Fruit fly (Drosophila melanogaster) ovary, adult (tissue): ENCODE data around the gene CG18789.

Experiments used
- CG17801 ChIP-seq: fragments of 200-800 bp; optimal IDR thresholded peaks from 2 replicates; lab custom pipeline; 2019; ENCODE audit warnings: missing biosample characterization, mild to moderate bottlenecking, missing genetic modification characterization, moderate library complexity; ENCODE audit not compliant: partially characterized antibody

Gene CG18789

DNA sequence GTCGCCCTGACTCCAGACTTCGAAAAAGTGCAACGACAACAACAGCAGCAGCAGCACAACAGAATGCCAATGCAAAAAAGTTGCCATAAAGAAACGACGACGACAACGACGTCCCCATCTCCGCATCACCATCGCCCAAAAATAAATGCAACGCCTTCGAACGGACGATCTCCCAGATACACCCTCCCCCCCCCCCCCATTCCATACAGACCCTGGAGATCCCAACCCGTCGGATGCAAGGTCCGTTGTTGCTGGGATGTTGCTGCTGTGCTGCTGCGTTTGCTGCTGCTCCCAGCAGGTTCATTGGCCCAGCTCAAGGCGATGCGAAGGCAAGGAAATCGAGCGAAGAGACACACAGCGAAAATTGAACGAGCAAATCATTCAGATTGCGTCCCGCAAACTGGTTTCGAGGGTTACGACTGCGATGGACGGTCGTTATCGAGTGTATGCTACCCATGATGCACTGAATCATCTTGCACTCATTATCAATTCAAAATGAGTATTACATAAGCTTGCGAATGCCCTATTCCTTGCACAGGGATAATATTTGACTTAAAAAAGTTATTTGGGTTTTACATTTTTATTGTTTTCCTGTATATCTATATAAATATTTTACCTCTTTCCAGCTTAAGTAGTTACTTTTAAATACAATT, 18.6 kb upstream of the CG18789 start:
- no peak for TF ChIP-seq CG17801 (GFP tag; lab: Kevin White, UChicago)

DNA sequence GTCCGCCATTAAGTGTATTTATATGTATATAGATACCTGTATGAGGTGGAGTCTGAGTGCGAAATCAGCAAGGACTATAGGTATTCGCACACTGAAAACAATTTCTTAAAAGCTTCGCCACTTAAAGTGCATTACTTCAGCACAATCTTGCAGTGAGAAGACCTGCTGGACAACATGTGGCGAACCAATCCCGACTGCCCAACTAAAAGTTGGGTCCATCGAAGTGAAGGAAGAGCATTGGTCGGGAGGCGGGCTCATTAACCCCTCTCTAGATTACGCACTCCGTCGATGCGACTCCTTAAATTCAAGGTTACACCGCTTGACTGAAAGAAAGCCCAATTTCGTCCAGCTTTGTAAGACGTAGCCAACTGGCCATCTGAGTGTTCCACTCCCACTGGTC, 18.0 kb upstream of the CG18789 start:
- TF ChIP-seq CG17801 (GFP tag; lab: Kevin White, UChicago) = no peak

DNA sequence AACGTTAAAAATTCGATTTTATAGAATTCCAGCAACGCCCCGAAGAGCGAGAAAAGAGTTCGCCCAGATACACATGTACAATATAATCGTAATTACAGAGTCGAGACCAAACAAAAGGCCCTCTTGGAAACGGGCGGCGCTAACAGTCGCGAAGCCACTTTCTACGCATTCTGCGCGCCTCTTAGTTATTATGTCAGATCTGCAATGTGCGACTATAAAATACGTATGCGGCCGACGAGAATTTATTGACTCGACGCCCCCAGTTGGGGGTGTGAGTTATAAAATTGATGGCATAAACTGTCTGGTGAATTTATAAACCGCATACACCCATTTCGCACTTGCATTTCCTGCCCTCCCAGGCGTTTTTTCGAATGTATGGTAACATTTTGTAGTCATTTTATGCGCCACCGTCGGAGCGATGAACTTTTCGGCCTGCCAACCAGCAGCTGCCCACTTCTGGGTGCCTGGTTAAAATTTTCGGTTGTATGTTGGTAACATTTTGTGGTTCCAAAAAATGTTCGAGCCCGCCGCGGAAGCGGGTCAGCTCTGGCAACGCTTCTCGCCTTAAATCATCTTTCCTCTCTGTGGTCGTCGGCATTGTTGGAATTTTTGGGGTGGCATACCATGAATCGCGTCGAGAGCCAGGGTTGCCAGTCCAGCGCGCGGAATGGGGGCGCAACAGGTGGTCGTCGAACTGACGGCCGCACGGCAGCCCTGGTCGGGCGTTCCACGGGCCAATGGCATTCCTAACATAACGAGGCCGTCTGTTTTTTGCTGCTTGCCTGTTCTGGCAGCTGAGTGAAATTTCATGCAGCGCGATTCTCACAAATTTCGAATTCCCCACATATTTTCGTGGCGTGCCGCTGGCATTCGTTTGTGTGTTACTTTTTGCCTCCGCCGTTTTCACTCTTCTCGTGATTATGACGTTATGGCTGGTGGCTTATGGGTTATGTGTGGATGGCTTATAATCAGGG, 16.7 kb upstream of the CG18789 start:
- no peak for TF ChIP-seq CG17801 (GFP tag; lab: Kevin White, UChicago)

DNA sequence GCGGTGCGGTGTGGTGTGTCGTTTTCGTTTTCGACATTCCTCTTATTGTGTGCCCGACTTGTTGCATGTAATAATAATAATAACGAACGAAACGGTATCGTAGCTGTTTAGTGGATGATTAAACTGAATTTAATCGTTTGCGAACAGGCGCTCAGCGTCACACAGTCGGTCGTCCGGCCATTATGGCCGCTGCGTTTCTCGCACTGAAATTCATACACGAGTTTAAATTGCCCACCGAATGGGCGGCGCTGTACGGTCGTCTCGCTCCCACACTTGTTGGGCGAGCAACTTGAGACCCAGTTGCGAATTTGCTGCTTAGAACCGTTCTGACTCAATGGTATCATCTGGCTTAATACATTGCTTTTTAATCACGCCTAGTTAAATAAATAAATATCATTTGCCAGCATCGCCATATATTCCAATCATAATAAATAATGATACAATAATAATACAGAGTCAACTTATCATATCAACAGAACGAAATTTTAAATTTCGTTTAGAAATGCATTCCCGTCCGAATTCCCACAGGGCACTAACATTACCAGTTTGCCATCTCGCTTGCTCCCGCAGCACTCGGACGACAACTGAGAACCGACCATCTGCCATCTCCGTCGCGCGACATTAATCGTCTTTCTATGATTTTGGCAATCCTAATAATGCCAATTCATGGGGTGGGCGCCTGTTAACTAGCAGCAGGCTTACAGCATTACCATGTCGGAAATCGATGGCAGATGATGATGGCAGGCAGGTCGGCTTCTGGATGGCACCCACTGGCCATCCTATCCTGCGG, 15.8 kb upstream of the CG18789 start:
- TF ChIP-seq CG17801 (GFP tag; lab: Kevin White, UChicago) = peak; percentile 91

DNA sequence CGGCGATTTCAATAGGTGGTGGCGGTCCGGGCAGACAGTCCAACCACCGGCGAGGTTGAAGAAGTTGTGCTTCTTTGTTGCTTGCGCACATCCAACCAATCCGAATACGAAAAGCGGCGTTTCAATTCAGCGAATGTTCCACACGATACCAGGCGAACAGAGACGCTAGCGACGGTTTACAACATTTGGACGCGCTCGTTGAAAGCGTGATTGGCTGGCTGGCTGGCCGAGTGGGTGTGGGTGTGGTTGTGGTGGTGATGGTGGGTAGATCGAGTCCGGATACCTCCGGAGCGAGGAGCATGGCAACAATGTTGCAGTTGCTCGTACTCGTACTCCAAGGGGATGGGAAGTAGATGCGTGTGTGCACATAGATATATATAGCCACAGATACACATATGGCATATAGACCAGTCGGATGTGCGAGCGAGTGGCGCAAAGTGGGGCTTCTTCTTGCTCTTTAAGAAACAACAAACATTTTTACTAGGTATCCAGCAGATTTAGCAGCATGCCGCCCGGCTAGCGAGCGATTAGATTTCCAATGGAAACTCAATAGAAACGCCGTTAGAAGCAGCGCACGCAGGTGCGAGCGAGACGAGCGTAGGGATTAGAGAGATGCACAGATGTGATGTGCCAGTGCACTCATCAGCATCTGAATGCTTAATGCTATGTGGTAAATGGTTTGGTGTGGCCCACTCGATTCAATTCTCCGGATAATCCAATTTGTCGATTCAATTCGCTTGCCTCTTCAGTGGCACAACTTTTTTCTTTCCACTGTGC, 15.1 kb upstream of the CG18789 start:
- peak; percentile 70 for TF ChIP-seq CG17801 (GFP tag; lab: Kevin White, UChicago)

DNA sequence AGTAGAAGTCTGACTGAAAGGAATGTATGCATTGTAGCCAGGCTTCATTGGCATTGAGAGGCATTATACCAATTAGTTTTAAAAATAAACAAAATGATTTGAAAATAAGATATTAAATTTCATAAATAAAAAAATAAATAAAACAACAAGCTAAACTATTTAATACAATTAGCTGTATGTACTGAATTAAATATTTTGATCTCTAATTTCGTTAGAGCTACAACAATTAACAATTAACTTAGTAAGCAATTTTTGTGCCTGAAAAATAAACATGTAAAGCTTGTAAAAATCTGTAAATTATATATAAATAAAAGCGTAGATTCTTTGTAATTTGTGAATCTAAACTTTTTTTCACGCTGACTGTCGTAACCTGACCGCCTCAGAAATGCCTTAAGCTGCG, 12.6 kb upstream of the CG18789 start, which contains the start of gene Rh5:
Rh5 (plus strand) TSS at position 301 of the 400 bp plus-strand sequence.
- TF ChIP-seq CG17801 (GFP tag; lab: Kevin White, UChicago) = no peak

DNA sequence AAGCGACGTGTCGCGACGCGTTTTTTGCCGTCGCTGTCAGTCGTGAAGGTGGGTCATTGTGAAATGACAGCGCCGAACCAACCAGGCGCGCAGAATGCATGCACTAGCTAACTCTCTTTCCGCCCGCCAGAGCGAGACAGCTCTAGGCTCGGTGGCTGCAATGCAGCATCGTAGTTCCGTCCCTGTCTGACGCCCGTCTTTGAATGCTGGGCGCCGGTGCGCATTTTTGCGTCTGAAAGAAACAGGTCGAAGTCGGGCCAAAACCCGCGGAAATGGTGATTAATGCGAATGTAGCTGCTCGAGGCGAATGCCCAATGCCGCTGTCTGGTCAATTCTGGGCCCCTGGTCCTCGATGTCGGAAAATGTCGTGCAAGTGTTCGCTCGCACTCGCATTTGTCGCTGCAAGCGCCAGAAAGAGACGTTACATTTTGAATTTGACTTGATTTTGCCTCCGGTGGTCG, 12.1 kb upstream of the CG18789 start:
- TF ChIP-seq CG17801 (GFP tag; lab: Kevin White, UChicago) = peak; percentile 87

DNA sequence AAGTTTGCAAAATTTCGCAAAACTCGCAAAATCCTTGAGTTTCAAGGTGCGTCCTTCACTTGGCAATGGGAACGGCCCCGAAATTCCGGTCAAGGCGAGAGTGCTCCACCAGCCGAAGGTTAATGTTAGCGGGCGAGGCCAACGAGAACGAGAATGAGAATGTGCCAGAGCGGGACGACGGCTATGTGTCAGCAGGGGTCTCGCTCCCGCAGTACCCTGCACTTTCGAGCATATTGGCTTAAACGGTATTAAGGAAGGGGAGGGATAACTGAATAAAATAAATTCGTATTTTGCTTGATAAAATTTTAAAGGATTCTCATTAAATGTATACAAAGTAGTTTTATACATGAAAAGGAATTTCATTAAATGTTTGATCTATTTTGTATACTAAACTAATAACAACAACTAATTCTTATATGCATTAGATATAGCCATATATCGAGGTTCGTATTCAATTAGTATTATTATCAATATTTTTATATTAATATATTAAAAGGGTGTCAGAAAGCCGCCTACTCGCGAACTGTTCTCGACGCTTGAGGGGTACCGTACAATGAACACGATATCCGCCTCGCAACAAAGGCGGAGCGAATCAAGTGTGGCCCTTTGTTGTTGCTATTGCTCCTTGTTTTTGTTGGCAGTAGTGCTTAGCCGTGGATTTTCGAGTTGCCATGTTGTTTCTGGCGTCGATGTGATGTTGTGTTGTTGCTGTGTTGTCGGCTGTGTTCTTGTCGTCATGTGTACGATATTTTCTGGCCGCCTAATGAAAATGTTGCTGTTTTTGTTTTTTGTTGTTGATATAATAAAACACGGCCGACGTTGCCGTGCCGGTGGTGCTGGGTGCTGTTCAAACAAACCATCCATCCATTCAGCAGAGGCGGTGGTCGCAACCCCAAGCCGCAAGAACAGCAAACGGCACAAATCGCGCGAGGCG, 11.4 kb upstream of the CG18789 start:
- peak; percentile 90 for TF ChIP-seq CG17801 (GFP tag; lab: Kevin White, UChicago)

DNA sequence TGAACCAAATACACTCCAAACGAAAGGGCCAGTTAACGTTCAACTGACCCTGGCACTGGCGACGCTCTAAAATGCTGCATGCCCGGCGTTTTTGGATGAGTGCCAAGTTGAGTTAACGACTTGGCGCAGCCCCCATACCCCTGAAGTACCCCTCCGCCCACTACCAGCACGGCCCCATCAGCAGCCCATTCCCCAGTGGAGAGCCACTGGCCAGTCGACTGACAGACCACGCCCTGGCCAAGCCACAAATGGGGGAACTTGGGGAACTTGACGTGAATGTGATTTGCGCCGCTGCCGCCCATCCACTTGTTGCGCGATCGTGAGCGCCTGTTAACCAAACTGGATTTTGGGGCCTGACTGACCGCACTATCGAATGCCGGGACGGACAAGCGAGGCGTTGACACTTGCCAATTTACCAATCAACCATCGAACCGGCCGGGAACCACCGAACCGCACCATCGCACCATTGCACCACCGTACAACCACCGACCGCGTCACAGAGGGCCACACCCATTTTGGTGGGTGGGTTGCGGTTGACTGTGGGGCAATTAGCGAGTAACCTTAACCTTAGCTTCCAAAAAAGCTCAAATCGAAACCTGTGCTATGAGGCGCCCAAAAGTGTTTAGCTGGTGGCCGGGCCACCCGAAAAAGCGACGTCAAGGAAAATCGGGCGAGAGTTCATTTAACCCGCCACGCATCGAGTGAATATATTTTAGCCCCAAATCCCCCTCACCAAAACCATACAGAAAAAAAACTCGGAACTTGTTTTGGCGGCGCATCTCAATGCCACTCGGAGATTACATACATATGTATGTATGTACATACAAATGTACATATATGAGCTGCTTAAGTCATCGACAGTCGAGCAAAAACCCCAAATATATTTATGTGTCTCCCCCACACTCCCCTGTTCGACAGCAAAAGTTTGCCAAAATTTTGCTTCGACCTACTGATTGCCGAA, 10.5 kb upstream of the CG18789 start:
- no peak for TF ChIP-seq CG17801 (GFP tag; lab: Kevin White, UChicago)

DNA sequence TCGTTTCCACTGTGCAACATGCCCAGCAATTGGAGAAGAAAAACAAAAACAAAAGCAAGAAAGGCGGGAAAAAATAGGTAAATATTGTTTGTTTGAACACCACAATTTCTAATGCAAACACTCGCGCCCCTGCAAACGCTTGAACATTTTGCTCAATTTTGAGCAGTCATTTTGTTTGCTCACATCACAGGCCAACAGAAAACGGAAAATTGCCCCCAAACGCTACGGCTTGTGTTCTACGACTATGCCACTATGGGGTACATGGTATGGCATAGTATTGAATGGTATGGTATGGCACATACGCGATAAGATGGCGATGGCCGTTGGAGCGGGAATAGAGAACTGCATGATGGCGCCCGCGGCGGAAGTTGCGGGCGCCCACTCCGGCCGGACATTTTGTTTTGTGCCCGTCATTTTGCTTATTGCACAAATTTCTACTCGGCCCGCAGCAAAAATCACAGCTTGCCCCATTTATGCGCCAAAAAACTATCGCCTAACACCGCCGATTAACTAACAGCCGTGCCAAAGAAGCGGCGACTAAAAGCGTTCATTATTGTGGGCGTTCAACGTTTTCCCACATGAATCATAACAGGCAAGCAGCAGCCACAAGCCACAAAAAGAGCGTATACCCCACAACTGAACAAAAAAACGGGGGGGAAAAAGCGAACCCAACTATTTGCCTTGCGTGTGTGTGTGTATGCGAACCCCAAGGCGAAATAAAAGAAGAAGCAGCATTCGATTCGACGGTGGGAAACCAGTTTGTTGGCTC, 9.2 kb upstream of the CG18789 start:
- no peak for TF ChIP-seq CG17801 (GFP tag; lab: Kevin White, UChicago)

DNA sequence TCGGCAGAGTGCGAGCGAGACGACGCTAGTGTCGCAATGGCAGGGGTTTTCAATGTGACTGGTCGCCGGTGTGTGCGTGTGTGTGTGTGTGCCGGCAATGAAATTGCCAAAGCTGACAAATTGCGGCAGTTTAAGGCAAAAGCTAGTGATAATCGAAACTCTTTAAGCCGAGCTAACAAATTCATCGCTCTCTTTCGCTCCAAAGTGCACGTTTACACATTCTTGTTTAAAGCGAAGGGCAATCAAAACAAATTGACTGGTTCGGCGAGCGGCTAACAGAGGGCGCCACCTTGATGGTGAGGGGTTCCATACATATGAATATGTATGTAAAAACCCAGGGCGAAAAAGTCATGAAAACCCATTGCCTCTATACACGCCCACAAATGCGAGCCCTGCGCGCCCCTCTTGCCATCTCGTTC, 8.6 kb upstream of the CG18789 start:
- TF ChIP-seq CG17801 (GFP tag; lab: Kevin White, UChicago) = peak; percentile 22
